Worm (Caenorhabditis elegans): ENCODE measurements around the gene C45B11.8.

Gene C45B11.8

DNA sequence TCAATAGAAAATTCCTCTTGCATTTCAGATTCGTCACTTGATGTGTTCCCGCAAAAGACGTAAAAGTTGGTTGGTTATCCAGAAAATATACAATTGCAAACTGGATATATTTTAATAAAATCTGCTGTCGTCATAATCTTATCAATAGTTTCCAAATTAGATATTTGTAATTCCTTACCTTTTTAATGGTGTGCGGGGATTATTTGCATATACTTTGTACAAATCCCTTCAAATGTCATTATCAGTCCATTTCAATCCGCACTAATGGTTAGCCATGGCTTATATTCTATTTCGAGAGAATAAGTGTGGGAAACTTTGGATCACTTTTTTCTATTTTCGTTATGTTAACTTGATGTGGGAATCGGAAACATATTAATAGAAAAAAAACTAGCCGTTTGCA is 36.5 kb upstream of the C45B11.8 start:
- no peak for TF ChIP-seq ztf-7 (tag; optimal IDR thresholded peaks at IDR 0.05)

ce11 chrV:11007651-11008050 is 32.9 kb upstream of the C45B11.8 start:
- TF ChIP-seq lin-1 (GFP tag; IDR thresholded peaks at IDR 0.05) (0 out of 2 replicates have a peak, but pooled peaks have one; percentile 26), Y5F2A.4 (GFP tag; optimal IDR thresholded peaks at IDR 0.05) (no peak), tag-97 (GFP tag; IDR thresholded peaks at IDR 0.05) (no peak), nhr-77 (tag; optimal IDR thresholded peaks at IDR 0.05) (peak; percentile 62), dmd-6 (GFP tag; IDR thresholded peaks at IDR 0.05) (peak; percentile 88), daf-16 (GFP tag; optimal IDR thresholded peaks at IDR 0.05) (no peak), daf-16 (tag; optimal IDR thresholded peaks at IDR 0.05) (peak; percentile 63), pqm-1 (tag; optimal IDR thresholded peaks at IDR 0.05) (peak; percentile 27), ctbp-1 (GFP tag; IDR thresholded peaks at IDR 0.05) (no peak), snpc-4 (tag; optimal IDR thresholded peaks at IDR 0.05) (no peak), tra-1 (GFP tag; IDR thresholded peaks at IDR 0.05) (0 out of 2 replicates have a peak, but pooled peaks have one; percentile 19), dve-1 (tag; optimal IDR thresholded peaks at IDR 0.05; ENCODE audit: insufficient read depth) (peak; percentile 38), hlh-11 (tag; optimal IDR thresholded peaks at IDR 0.05) (peak; percentile 65), php-3 (GFP tag; IDR thresholded peaks at IDR 0.05) (0 out of 2 replicates have a peak, but pooled peaks have one; percentile 53), nhr-28 (tag; optimal IDR thresholded peaks at IDR 0.05) (peak; percentile 63)

DNA sequence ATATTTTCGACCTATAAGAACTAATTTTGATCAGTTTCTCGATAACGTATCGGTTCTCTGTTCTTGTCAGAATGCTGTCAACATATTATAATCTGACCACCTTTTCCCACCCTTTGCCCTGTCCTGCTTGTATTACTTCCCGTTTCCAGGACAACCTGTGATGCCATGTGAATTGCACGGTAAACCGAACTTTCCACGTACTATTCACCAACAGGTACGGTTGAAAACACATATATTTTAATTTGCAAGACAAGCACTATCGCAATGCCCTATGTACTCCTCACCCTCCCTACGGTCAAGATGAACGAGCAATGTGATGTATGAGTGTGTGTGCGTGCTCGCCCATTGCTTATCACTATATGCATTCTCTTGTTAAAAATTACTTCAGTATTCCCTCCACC is 31.4 kb upstream of the C45B11.8 start:
- TF ChIP-seq egl-27 (tag; optimal IDR thresholded peaks at IDR 0.05) = no peak
- TF ChIP-seq spr-1 (tag; optimal IDR thresholded peaks at IDR 0.05) = no peak
- TF ChIP-seq pqm-1 (tag; optimal IDR thresholded peaks at IDR 0.05) = peak; percentile 49
- no peak for TF ChIP-seq nhr-42 (GFP tag; IDR thresholded peaks at IDR 0.05)
- TF ChIP-seq tag-97 (GFP tag; IDR thresholded peaks at IDR 0.05) = no peak
- TF ChIP-seq ceh-32 (tag; optimal IDR thresholded peaks at IDR 0.05; ENCODE audit: poor library complexity) = no peak
- no peak for TF ChIP-seq ztf-11 (tag; optimal IDR thresholded peaks at IDR 0.05)
- TF ChIP-seq daf-19 (GFP tag; conservative IDR thresholded peaks at IDR 0.05) = no peak
- TF ChIP-seq dmd-6 (GFP tag; IDR thresholded peaks at IDR 0.05) = peak; percentile 96
- TF ChIP-seq nhr-48 (tag; optimal IDR thresholded peaks at IDR 0.05) = peak; percentile 77
- TF ChIP-seq jun-1 (tag; optimal IDR thresholded peaks at IDR 0.05) = no peak
- no peak for TF ChIP-seq lim-7 (GFP tag; IDR thresholded peaks at IDR 0.05)
- TF ChIP-seq Y75B8A.6 (GFP tag; IDR thresholded peaks at IDR 0.05) = no peak
- TF ChIP-seq unc-39 (tag; optimal IDR thresholded peaks at IDR 0.05) = no peak
- no peak for TF ChIP-seq ceh-62 (tag; optimal IDR thresholded peaks at IDR 0.05)
- TF ChIP-seq daf-12 (tag; optimal IDR thresholded peaks at IDR 0.05) = no peak
- TF ChIP-seq D1046.2 (GFP tag; IDR thresholded peaks at IDR 0.05) = no peak
- 0 out of 2 replicates have a peak, but pooled peaks have one; percentile 38 for TF ChIP-seq mxl-2 (GFP tag; conservative IDR thresholded peaks at IDR 0.05)
- no peak for TF ChIP-seq ZK546.5 (tag; optimal IDR thresholded peaks at IDR 0.05)
- no peak for TF ChIP-seq lir-3 (tag; optimal IDR thresholded peaks at IDR 0.05)
- no peak for TF ChIP-seq aly-2 (tag; optimal IDR thresholded peaks at IDR 0.05)
- peak; percentile 64 for TF ChIP-seq nhr-28 (tag; optimal IDR thresholded peaks at IDR 0.05)
- no peak for TF ChIP-seq saeg-2 (GFP tag; IDR thresholded peaks at IDR 0.05)
- TF ChIP-seq unc-62 (GFP tag; optimal IDR thresholded peaks at IDR 0.05 in 1 of 2) = peak in 1 of 2 experiments; percentile 5
- TF ChIP-seq unc-62 (tag; optimal IDR thresholded peaks at IDR 0.05) = no peak
- TF ChIP-seq gei-8 (GFP tag; optimal IDR thresholded peaks at IDR 0.05) = no peak
- no peak for TF ChIP-seq ZK337.2 (GFP tag; IDR thresholded peaks at IDR 0.05)
- no peak for TF ChIP-seq hmg-1.1 (GFP tag; IDR thresholded peaks at IDR 0.05)
- no peak for TF ChIP-seq madf-5 (GFP tag; IDR thresholded peaks at IDR 0.05)
- no peak for TF ChIP-seq dmd-8 (GFP tag; IDR thresholded peaks at IDR 0.05)
- no peak for TF ChIP-seq hif-1 (tag; optimal IDR thresholded peaks at IDR 0.05)
- no peak for TF ChIP-seq mdt-29 (GFP tag; IDR thresholded peaks at IDR 0.05)
- peak; percentile 78 for TF ChIP-seq tra-1 (GFP tag; IDR thresholded peaks at IDR 0.05)
- TF ChIP-seq unc-130 (GFP tag; optimal IDR thresholded peaks at IDR 0.05) = no peak
- no peak for TF ChIP-seq madf-9 (GFP tag; conservative IDR thresholded peaks at IDR 0.05)
- peak; percentile 38 for TF ChIP-seq dve-1 (tag; optimal IDR thresholded peaks at IDR 0.05; ENCODE audit: insufficient read depth)
- TF ChIP-seq ces-1 (GFP tag; optimal IDR thresholded peaks at IDR 0.05) = no peak
- peak; percentile 58 for TF ChIP-seq aha-1 (tag)
- TF ChIP-seq nhr-77 (tag; optimal IDR thresholded peaks at IDR 0.05) = peak; percentile 15
- no peak for TF ChIP-seq zfp-2 (tag; optimal IDR thresholded peaks at IDR 0.05)
